In genomic region chr3R:18436550-18437362, dm6 we compare ENCODE assay signal across 1 fruit fly cellular context.
A peak's percentile ranks its signal among the peaks of the same experiment; 100 is the strongest.
TF ChIP-seq lines count a peak whose summit lies in the region.

No protein-coding gene starts in this region.

TF ChIP-seq in whole organism, embryonic, 481 proteins besides CTCF, POLR2A, EP300 and RAD21 (continued from another document and continues in another):
- peak; percentile 60 for TF ChIP-seq tx (GFP tag; optimal IDR thresholded peaks at IDR 0.05; lab: Kevin White, UChicago)
- TF ChIP-seq Ets97D (GFP tag; optimal IDR thresholded peaks at IDR 0.05; lab: Kevin White, UChicago) = no peak
- TF ChIP-seq Hsf (GFP tag; optimal IDR thresholded peaks at IDR 0.05; lab: Kevin White, UChicago) = peak; percentile 59
- peak; percentile 35; the same call in 1 of the 2 replicates for TF ChIP-seq CG6272 (GFP tag; IDR thresholded peaks at IDR 0.05; lab: Robert Waterston, UW)
- TF ChIP-seq Chrac-16 (GFP tag; optimal IDR thresholded peaks at IDR 0.05; lab: Kevin White, UChicago) = peak; percentile 65
- TF ChIP-seq CG13624 (GFP tag; optimal IDR thresholded peaks at IDR 0.05; lab: Kevin White, UChicago) = peak; percentile 47
- peak; percentile 11 for TF ChIP-seq Bdp1 (GFP tag; optimal IDR thresholded peaks at IDR 0.05; lab: Kevin White, UChicago)
- no peak for TF ChIP-seq CrebB (tag; optimal IDR thresholded peaks at IDR 0.05; lab: Kevin White, UChicago)
- peak; percentile 54 for TF ChIP-seq Sox100B (GFP tag; optimal IDR thresholded peaks at IDR 0.05; lab: Kevin White, UChicago)
- TF ChIP-seq Asciz (GFP tag; optimal IDR thresholded peaks at IDR 0.05; lab: Kevin White, UChicago) = peak; percentile 57
- TF ChIP-seq CG1792 (GFP tag; optimal IDR thresholded peaks at IDR 0.05; lab: Kevin White, UChicago) = peak; percentile 63
- no peak for TF ChIP-seq dimm (GFP tag; IDR thresholded peaks at IDR 0.05; lab: Robert Waterston, UW)
- no peak for TF ChIP-seq wdn (GFP tag; IDR thresholded peaks at IDR 0.05; lab: Robert Waterston, UW)
- TF ChIP-seq rib (GFP tag; IDR thresholded peaks at IDR 0.05; lab: Robert Waterston, UW) = peak; percentile 99
- peak; percentile 36; the same call in 1 of the 4 replicates for TF ChIP-seq Gug (GFP tag; IDR thresholded peaks at IDR 0.05; lab: Robert Waterston, UW)
- TF ChIP-seq dysf (GFP tag; IDR thresholded peaks at IDR 0.05; lab: Robert Waterston, UW) = peak; percentile 70
- peak; percentile 91 for TF ChIP-seq sens (GFP tag; lab: Kevin White, UChicago)
- TF ChIP-seq maf-S (GFP tag; optimal IDR thresholded peaks at IDR 0.05; lab: Kevin White, UChicago) = peak; percentile 45
- TF ChIP-seq chn (GFP tag; optimal IDR thresholded peaks at IDR 0.05; lab: Kevin White, UChicago) = peak; percentile 11
- no peak for TF ChIP-seq kah (GFP tag; optimal IDR thresholded peaks at IDR 0.05; lab: Kevin White, UChicago)
- peak; percentile 68 for TF ChIP-seq Ptx1 (GFP tag; IDR thresholded peaks at IDR 0.05; lab: Robert Waterston, UW)
- peak; percentile 67 for TF ChIP-seq CG12391 (tag; optimal IDR thresholded peaks at IDR 0.05; lab: Kevin White, UChicago)
- TF ChIP-seq CG10267 (tag; optimal IDR thresholded peaks at IDR 0.05; lab: Kevin White, UChicago) = peak; percentile 38
- peak; percentile 20 for TF ChIP-seq fd3F (GFP tag; optimal IDR thresholded peaks at IDR 0.05; lab: Kevin White, UChicago)
- peak; percentile 40 for TF ChIP-seq CG10366 (GFP tag; IDR thresholded peaks at IDR 0.05; lab: Robert Waterston, UW)
- peak; percentile 12 for TF ChIP-seq yki (optimal IDR thresholded peaks at IDR 0.05; lab: Kevin White, UChicago)
- no peak for TF ChIP-seq sna (GFP tag; IDR thresholded peaks at IDR 0.05; lab: Robert Waterston, UW; ENCODE audit: partially characterized antibody)
- TF ChIP-seq gsb-n (tag; optimal IDR thresholded peaks at IDR 0.05; lab: Kevin White, UChicago) = no peak
- TF ChIP-seq ara (GFP tag; IDR thresholded peaks at IDR 0.05; lab: Robert Waterston, UW) = no peak
- TF ChIP-seq CG18011 (GFP tag; optimal IDR thresholded peaks at IDR 0.05; lab: Kevin White, UChicago) = peak; percentile 31
- TF ChIP-seq stwl (tag; optimal IDR thresholded peaks at IDR 0.05; lab: Kevin White, UChicago) = no peak
- TF ChIP-seq pum (GFP tag; optimal IDR thresholded peaks at IDR 0.05; lab: Kevin White, UChicago) = peak; percentile 38
- TF ChIP-seq MESR4 (GFP tag; optimal IDR thresholded peaks at IDR 0.05; lab: Kevin White, UChicago) = no peak
- peak; percentile 51 for TF ChIP-seq CG14441 (GFP tag; IDR thresholded peaks at IDR 0.05; lab: Robert Waterston, UW)
- TF ChIP-seq CG4424 (GFP tag; optimal IDR thresholded peaks at IDR 0.05; lab: Kevin White, UChicago) = peak; percentile 65
- peak; percentile 72 for TF ChIP-seq Hmr (GFP tag; optimal IDR thresholded peaks at IDR 0.05; lab: Kevin White, UChicago)
- peak; percentile 44 for TF ChIP-seq Hey (tag; optimal IDR thresholded peaks at IDR 0.05; lab: Kevin White, UChicago)
- TF ChIP-seq Fer2 (tag; optimal IDR thresholded peaks at IDR 0.05; lab: Kevin White, UChicago) = peak; percentile 12
- TF ChIP-seq CG4707 (GFP tag; optimal IDR thresholded peaks at IDR 0.05; lab: Kevin White, UChicago) = no peak
- peak; percentile 44 for TF ChIP-seq ems (GFP tag; optimal IDR thresholded peaks at IDR 0.05; lab: Kevin White, UChicago)
- no peak for TF ChIP-seq CG15601 (tag; optimal IDR thresholded peaks at IDR 0.05; lab: Kevin White, UChicago)
- TF ChIP-seq nau (GFP tag; optimal IDR thresholded peaks at IDR 0.05; lab: Kevin White, UChicago) = peak; percentile 48
- peak; percentile 99 for TF ChIP-seq D19B (GFP tag; optimal IDR thresholded peaks at IDR 0.05; lab: Kevin White, UChicago)
- peak; percentile 38 for TF ChIP-seq crc (GFP tag; optimal IDR thresholded peaks at IDR 0.05; lab: Kevin White, UChicago)
- peak; percentile 50 for TF ChIP-seq CG17385 (GFP tag; optimal IDR thresholded peaks at IDR 0.05; lab: Kevin White, UChicago)
- TF ChIP-seq CG16813 (GFP tag; IDR thresholded peaks at IDR 0.05; lab: Robert Waterston, UW; ENCODE audit: partially characterized antibody) = no peak
- TF ChIP-seq CG1233 (GFP tag; optimal IDR thresholded peaks at IDR 0.05; lab: Kevin White, UChicago) = peak; percentile 57
- TF ChIP-seq Fer3 (tag; optimal IDR thresholded peaks at IDR 0.05; lab: Kevin White, UChicago) = peak; percentile 73
- TF ChIP-seq CG8478 (optimal IDR thresholded peaks at IDR 0.05; lab: Kevin White, UChicago) = peak; percentile 32
- TF ChIP-seq Meics (GFP tag; optimal IDR thresholded peaks at IDR 0.05; lab: Kevin White, UChicago) = peak; percentile 85
- TF ChIP-seq CG7963 (GFP tag; IDR thresholded peaks at IDR 0.05; lab: Robert Waterston, UW; ENCODE audit: partially characterized antibody) = no peak
- no peak for TF ChIP-seq CG8290 (GFP tag; optimal IDR thresholded peaks at IDR 0.05; lab: Kevin White, UChicago)
- peak in 1 of 2 experiments; percentile 49 for TF ChIP-seq CG8290 (tag; optimal IDR thresholded peaks at IDR 0.05; lab: Kevin White, UChicago)
- 0 out of 3 replicates have a peak, but pooled peaks have one; percentile 12 for TF ChIP-seq B-H1 (GFP tag; IDR thresholded peaks at IDR 0.05; lab: Robert Waterston, UW)
- TF ChIP-seq CG17802 (tag; optimal IDR thresholded peaks at IDR 0.05; lab: Kevin White, UChicago) = peak; percentile 25
- peak; percentile 72 for TF ChIP-seq grn (GFP tag; optimal IDR thresholded peaks at IDR 0.05; lab: Kevin White, UChicago)
- peak; percentile 43 for TF ChIP-seq Hand (GFP tag; optimal IDR thresholded peaks at IDR 0.05; lab: Kevin White, UChicago)
- TF ChIP-seq CG13424 (tag; optimal IDR thresholded peaks at IDR 0.05; lab: Kevin White, UChicago) = peak; percentile 45
- TF ChIP-seq CG14014 (GFP tag; IDR thresholded peaks at IDR 0.05; lab: Robert Waterston, UW) = peak; percentile 50; the same call in 1 of the 2 replicates
- TF ChIP-seq CG1024 (GFP tag; IDR thresholded peaks at IDR 0.05; lab: Robert Waterston, UW) = peak; percentile 15; the same call in 1 of the 2 replicates
- peak; percentile 44 for TF ChIP-seq Hmx (GFP tag; optimal IDR thresholded peaks at IDR 0.05; lab: Kevin White, UChicago)
- peak; percentile 36; the same call in 1 of the 2 replicates for TF ChIP-seq CG4360 (GFP tag; IDR thresholded peaks at IDR 0.05; lab: Robert Waterston, UW)
- peak; percentile 67 for TF ChIP-seq CG15011 (GFP tag; optimal IDR thresholded peaks at IDR 0.05; lab: Kevin White, UChicago)
- peak; percentile 32; the same call in 1 of the 2 replicates for TF ChIP-seq MBD-R2 (GFP tag; IDR thresholded peaks at IDR 0.05; lab: Robert Waterston, UW)
- peak; percentile 30 for TF ChIP-seq Sry-δ (GFP tag; optimal IDR thresholded peaks at IDR 0.05; lab: Kevin White, UChicago)
- peak; percentile 73 for TF ChIP-seq grau (tag; optimal IDR thresholded peaks at IDR 0.05; lab: Kevin White, UChicago)
- peak; percentile 26 for TF ChIP-seq btn (GFP tag; optimal IDR thresholded peaks at IDR 0.05; lab: Kevin White, UChicago)
- TF ChIP-seq jumu (GFP tag; optimal IDR thresholded peaks at IDR 0.05; lab: Kevin White, UChicago) = peak; percentile 24
- TF ChIP-seq CG6813 (GFP tag; optimal IDR thresholded peaks at IDR 0.05; lab: Kevin White, UChicago) = peak; percentile 25
- peak; percentile 71 for TF ChIP-seq pho (GFP tag; optimal IDR thresholded peaks at IDR 0.05; lab: Kevin White, UChicago)
- peak; percentile 21 for TF ChIP-seq her (GFP tag; optimal IDR thresholded peaks at IDR 0.05; lab: Kevin White, UChicago)
- no peak for TF ChIP-seq CG3838 (GFP tag; optimal IDR thresholded peaks at IDR 0.05; lab: Kevin White, UChicago)
- TF ChIP-seq CG12659 (GFP tag; optimal IDR thresholded peaks at IDR 0.05; lab: Kevin White, UChicago) = peak; percentile 51
- TF ChIP-seq ham (GFP tag; IDR thresholded peaks at IDR 0.05; lab: Robert Waterston, UW) = no peak
- TF ChIP-seq CG18764 (GFP tag; optimal IDR thresholded peaks at IDR 0.05; lab: Kevin White, UChicago) = peak; percentile 34
- peak; percentile 30; the same call in 1 of the 2 replicates for TF ChIP-seq CG3847 (GFP tag; IDR thresholded peaks at IDR 0.05; lab: Robert Waterston, UW)
- no peak for TF ChIP-seq H2.0 (GFP tag; IDR thresholded peaks at IDR 0.05; lab: Robert Waterston, UW)
- TF ChIP-seq NFAT (GFP tag; IDR thresholded peaks at IDR 0.05; lab: Robert Waterston, UW) = no peak; the same call in 1 of the 2 replicates
- TF ChIP-seq CG34422 (GFP tag; IDR thresholded peaks at IDR 0.05; lab: Robert Waterston, UW) = no peak; the same call in 2 of the 3 replicates
- peak; percentile 24 for TF ChIP-seq CG13123 (GFP tag; optimal IDR thresholded peaks at IDR 0.05; lab: Kevin White, UChicago)
- peak; percentile 21 for TF ChIP-seq CG16815 (GFP tag; optimal IDR thresholded peaks at IDR 0.05; lab: Kevin White, UChicago)
- peak; percentile 37 for TF ChIP-seq jing (GFP tag; optimal IDR thresholded peaks at IDR 0.05; lab: Kevin White, UChicago)
- TF ChIP-seq CG11560 (tag; IDR thresholded peaks at IDR 0.05; lab: Robert Waterston, UW) = 0 out of 3 replicates have a peak, but pooled peaks have one; percentile 53
- peak; percentile 16 to 66 for TF ChIP-seq chif (GFP tag; optimal IDR thresholded peaks at IDR 0.05; lab: Kevin White, UChicago)
- peak; percentile 41 for TF ChIP-seq CG10274 (GFP tag; optimal IDR thresholded peaks at IDR 0.05; lab: Kevin White, UChicago)
- TF ChIP-seq Scr (GFP tag; IDR thresholded peaks at IDR 0.05; lab: Robert Waterston, UW; ENCODE audit: partially characterized antibody) = no peak
- TF ChIP-seq nerfin-1 (tag; optimal IDR thresholded peaks at IDR 0.05; lab: Kevin White, UChicago) = no peak
- TF ChIP-seq CG4617 (GFP tag; optimal IDR thresholded peaks at IDR 0.05; lab: Kevin White, UChicago; ENCODE audit: borderline replicate concordance) = no peak
- TF ChIP-seq Hr39 (optimal IDR thresholded peaks at IDR 0.05; lab: Kevin White, UChicago) = no peak
- TF ChIP-seq ttk (GFP tag; IDR thresholded peaks at IDR 0.05; lab: Robert Waterston, UW) = peak; percentile 59
- TF ChIP-seq BtbVII (GFP tag; optimal IDR thresholded peaks at IDR 0.05; lab: Kevin White, UChicago) = peak; percentile 67
- TF ChIP-seq cg (GFP tag; optimal IDR thresholded peaks at IDR 0.05; lab: Kevin White, UChicago) = peak; percentile 59
- peak; percentile 75 for TF ChIP-seq CG7839 (tag; optimal IDR thresholded peaks at IDR 0.05; lab: Kevin White, UChicago)
- no peak for TF ChIP-seq CG17186 (GFP tag; optimal IDR thresholded peaks at IDR 0.05; lab: Kevin White, UChicago)
- TF ChIP-seq CG12155 (GFP tag; optimal IDR thresholded peaks at IDR 0.05; lab: Kevin White, UChicago) = peak; percentile 68
- TF ChIP-seq CG16863 (GFP tag; optimal IDR thresholded peaks at IDR 0.05; lab: Kevin White, UChicago) = peak; percentile 47
- TF ChIP-seq CG8924 (tag; optimal IDR thresholded peaks at IDR 0.05; lab: Kevin White, UChicago) = peak; percentile 72
- TF ChIP-seq GATAe (GFP tag; conservative IDR thresholded peaks at IDR 0.05; lab: Robert Waterston, UW) = peak; percentile 72
- peak; percentile 7 for TF ChIP-seq CG10543 (GFP tag; optimal IDR thresholded peaks at IDR 0.05; lab: Kevin White, UChicago)
- no peak for TF ChIP-seq lola (GFP tag; optimal IDR thresholded peaks at IDR 0.05; lab: Kevin White, UChicago)
- no peak for TF ChIP-seq gfzf (GFP tag; optimal IDR thresholded peaks at IDR 0.05; lab: Kevin White, UChicago)
- peak; percentile 35 for TF ChIP-seq CG13775 (GFP tag; optimal IDR thresholded peaks at IDR 0.05; lab: Kevin White, UChicago)
- no peak for TF ChIP-seq CG33557 (GFP tag; optimal IDR thresholded peaks at IDR 0.05; lab: Kevin White, UChicago)
- TF ChIP-seq Dref (GFP tag; IDR thresholded peaks at IDR 0.05; lab: Robert Waterston, UW) = no peak
- peak; percentile 78 for TF ChIP-seq dmrt99B (tag; optimal IDR thresholded peaks at IDR 0.05; lab: Kevin White, UChicago)
- peak; percentile 73 for TF ChIP-seq CG7556 (GFP tag; optimal IDR thresholded peaks at IDR 0.05; lab: Kevin White, UChicago)
- TF ChIP-seq luna (GFP tag; optimal IDR thresholded peaks at IDR 0.05; lab: Kevin White, UChicago) = no peak
- TF ChIP-seq al (GFP tag; IDR thresholded peaks at IDR 0.05; lab: Robert Waterston, UW) = no peak
- TF ChIP-seq kni (GFP tag; optimal IDR thresholded peaks at IDR 0.05; lab: Kevin White, UChicago) = no peak
- no peak for TF ChIP-seq ro (GFP tag; IDR thresholded peaks at IDR 0.05; lab: Robert Waterston, UW)
- peak; percentile 31 for TF ChIP-seq CG12236 (GFP tag; optimal IDR thresholded peaks at IDR 0.05; lab: Kevin White, UChicago)
- TF ChIP-seq CG32532 (GFP tag; IDR thresholded peaks at IDR 0.05; lab: Robert Waterston, UW) = peak; percentile 65
- TF ChIP-seq Lpt (GFP tag; optimal IDR thresholded peaks at IDR 0.05; lab: Kevin White, UChicago) = no peak
- peak; percentile 73 for TF ChIP-seq CG3281 (GFP tag; optimal IDR thresholded peaks at IDR 0.05; lab: Kevin White, UChicago)
- no peak for TF ChIP-seq CG32767 (GFP tag; IDR thresholded peaks at IDR 0.05; lab: Robert Waterston, UW)
- TF ChIP-seq fu2 (GFP tag; optimal IDR thresholded peaks at IDR 0.05; lab: Kevin White, UChicago) = peak; percentile 42
- TF ChIP-seq CG3726 (GFP tag; IDR thresholded peaks at IDR 0.05; lab: Robert Waterston, UW) = 0 out of 3 replicates have a peak, but pooled peaks have one; percentile 28
- TF ChIP-seq Doc2 (GFP tag; IDR thresholded peaks at IDR 0.05; lab: Robert Waterston, UW) = no peak
- peak; percentile 39; the same call in 1 of the 2 replicates for TF ChIP-seq Taf1 (GFP tag; IDR thresholded peaks at IDR 0.05; lab: Robert Waterston, UW)
- TF ChIP-seq row (GFP tag; IDR thresholded peaks at IDR 0.05; lab: Robert Waterston, UW) = peak; percentile 74
- TF ChIP-seq Stat92E (GFP tag; optimal IDR thresholded peaks at IDR 0.05; lab: Kevin White, UChicago) = no peak
- peak; percentile 80 for TF ChIP-seq CG1832 (GFP tag; optimal IDR thresholded peaks at IDR 0.05; lab: Kevin White, UChicago)
- TF ChIP-seq cwo (GFP tag; optimal IDR thresholded peaks at IDR 0.05; lab: Kevin White, UChicago) = peak; percentile 83
- peak; percentile 40; the same call in 1 of the 2 replicates for TF ChIP-seq E2f2 (GFP tag; IDR thresholded peaks at IDR 0.05; lab: Robert Waterston, UW)
- no peak for TF ChIP-seq BEAF-32 (GFP tag; optimal IDR thresholded peaks at IDR 0.05; lab: Kevin White, UChicago)
- 0 out of 3 replicates have a peak, but pooled peaks have one; percentile 15 for TF ChIP-seq otp (GFP tag; IDR thresholded peaks at IDR 0.05; lab: Robert Waterston, UW)
- TF ChIP-seq tap (tag; optimal IDR thresholded peaks at IDR 0.05; lab: Kevin White, UChicago) = peak; percentile 49
- TF ChIP-seq h (optimal IDR thresholded peaks at IDR 0.05; lab: Kevin White, UChicago) = no peak
- peak; percentile 53 for TF ChIP-seq CG31388 (GFP tag; optimal IDR thresholded peaks at IDR 0.05; lab: Kevin White, UChicago)
- TF ChIP-seq ab (GFP tag; optimal IDR thresholded peaks at IDR 0.05; lab: Kevin White, UChicago) = no peak
- TF ChIP-seq CG11093 (GFP tag; IDR thresholded peaks at IDR 0.05; lab: Robert Waterston, UW) = no peak
